Worm (Caenorhabditis elegans) whole organism, late embryonic: ENCODE results near the gene nhr-202.

Source experiments
- C38D4.7 ChIP-seq: fragments of 200-800 bp; sonication (Bioruptor generic); optimal IDR thresholded peaks from 2 replicates; lab custom pipeline; 2018; ENCODE audit warnings: mild to moderate bottlenecking, missing genetic modification characterization, moderate library complexity, missing compliant biosample characterization
- F13H6.1 ChIP-seq: sonication (generic microtip); optimal IDR thresholded peaks from 2 replicates; lab custom pipeline; 2016; ENCODE audit warnings: missing genetic modification characterization, missing compliant biosample characterization
- ahr-1 ChIP-seq: sonication (generic microtip); optimal IDR thresholded peaks from 2 replicates; lab custom pipeline; 2016; ENCODE audit warnings: missing genetic modification characterization, missing compliant biosample characterization
- ceh-19 ChIP-seq: fragments of 200-800 bp; sonication (Bioruptor generic); optimal IDR thresholded peaks from 2 replicates; lab custom pipeline; 2018; ENCODE audit warnings: mild to moderate bottlenecking, missing genetic modification characterization, missing compliant biosample characterization
- ceh-2 ChIP-seq: sonication (generic microtip); optimal IDR thresholded peaks from 2 replicates; lab custom pipeline; 2016; ENCODE audit warnings: missing genotype, missing genetic modification characterization, missing compliant biosample characterization
- ceh-24 ChIP-seq: sonication (generic microtip); optimal IDR thresholded peaks from 2 replicates; lab custom pipeline; 2016; ENCODE audit warnings: mild to moderate bottlenecking, missing genetic modification characterization, missing compliant biosample characterization
- ceh-31 ChIP-seq: sonication (generic microtip); optimal IDR thresholded peaks from 2 replicates; lab custom pipeline; 2016; ENCODE audit warnings: missing genetic modification characterization, missing compliant biosample characterization
- ceh-34 ChIP-seq: sonication (generic microtip); optimal IDR thresholded peaks from 2 replicates; lab custom pipeline; 2016; ENCODE audit warnings: mild to moderate bottlenecking, missing genetic modification characterization, missing compliant biosample characterization
- ceh-45 ChIP-seq: fragments of 200-800 bp; sonication (Bioruptor generic); IDR thresholded peaks from 2 replicates; pipeline ENCODE4 v1.3.6; 2022; ENCODE audit warnings: missing genetic modification reagents, missing genetic modification characterization, missing compliant biosample characterization
- ceh-48 ChIP-seq: sonication (generic microtip); optimal IDR thresholded peaks from 2 replicates; lab custom pipeline; 2016; ENCODE audit warnings: missing genetic modification characterization, inconsistent platforms, missing compliant biosample characterization
- ceh-6 ChIP-seq: fragments of 200-800 bp; sonication (Bioruptor generic); optimal IDR thresholded peaks from 2 replicates; lab custom pipeline; 2018; ENCODE audit warnings: mild to moderate bottlenecking, missing genetic modification characterization, missing compliant biosample characterization
- dve-1 ChIP-seq: sonication (generic microtip); optimal IDR thresholded peaks from 2 replicates; lab custom pipeline; 2017; ENCODE audit warnings: antibody characterized with exemption, mild to moderate bottlenecking, missing genetic modification characterization, missing compliant biosample characterization
- elt-4 ChIP-seq: sonication (generic microtip); optimal IDR thresholded peaks from 2 replicates; lab custom pipeline; 2016; ENCODE audit warnings: missing genetic modification characterization, missing compliant biosample characterization
- ets-4 ChIP-seq: sonication (generic microtip); optimal IDR thresholded peaks from 2 replicates; lab custom pipeline; 2016; ENCODE audit warnings: missing genetic modification characterization, missing compliant biosample characterization
- fax-1 ChIP-seq: sonication (generic microtip); optimal IDR thresholded peaks from 2 replicates; lab custom pipeline; 2016; ENCODE audit warnings: missing genotype, missing genetic modification characterization, missing compliant biosample characterization
- fkh-6 ChIP-seq: sonication (generic microtip); optimal IDR thresholded peaks from 2 replicates; lab custom pipeline; 2016; ENCODE audit warnings: missing genetic modification characterization, missing compliant biosample characterization
- gmeb-2 ChIP-seq: sonication (generic microtip); optimal IDR thresholded peaks from 2 replicates; lab custom pipeline; 2016; ENCODE audit warnings: missing genetic modification characterization, inconsistent platforms, missing compliant biosample characterization
- hlh-15 ChIP-seq: sonication (generic microtip); optimal IDR thresholded peaks from 2 replicates; lab custom pipeline; 2016; ENCODE audit warnings: missing genetic modification characterization, missing compliant biosample characterization
- madf-2 ChIP-seq: sonication (generic microtip); optimal IDR thresholded peaks from 2 replicates; lab custom pipeline; 2017; ENCODE audit warnings: missing genetic modification characterization, missing compliant biosample characterization
- nhr-11 ChIP-seq: fragments of 150-350 bp; optimal IDR thresholded peaks from 2 replicates; lab custom pipeline; 2014; ENCODE audit warnings: missing biosample characterization, missing genetic modification characterization
- nhr-232 ChIP-seq: sonication (generic microtip); optimal IDR thresholded peaks from 2 replicates; lab custom pipeline; 2016; ENCODE audit warnings: missing genetic modification characterization, missing compliant biosample characterization
- npax-4 ChIP-seq: sonication (generic microtip); optimal IDR thresholded peaks from 2 replicates; lab custom pipeline; 2016; ENCODE audit warnings: missing genetic modification characterization, missing compliant biosample characterization
- pag-3 ChIP-seq: sonication (generic microtip); optimal IDR thresholded peaks from 2 replicates; lab custom pipeline; 2016; ENCODE audit warnings: missing compliant biosample characterization, missing genetic modification characterization, borderline replicate concordance
- pax-1 ChIP-seq: fragments of 150-350 bp; optimal IDR thresholded peaks from 2 replicates; lab custom pipeline; 2014; ENCODE audit warnings: missing biosample characterization, missing genetic modification characterization
- pha-4 ChIP-seq: fragments of 150-350 bp; optimal IDR thresholded peaks from 2 replicates; lab custom pipeline; 2018; ENCODE audit warnings: missing biosample characterization, missing genetic modification reagents, missing genetic modification characterization
- sdc-2 ChIP-seq: sonication (generic microtip); optimal IDR thresholded peaks from 2 replicates; lab custom pipeline; 2016; ENCODE audit warnings: missing genotype, missing genetic modification characterization, missing compliant biosample characterization
- sox-4 ChIP-seq: sonication (generic microtip); optimal IDR thresholded peaks from 2 replicates; lab custom pipeline; 2017; ENCODE audit warnings: mild to moderate bottlenecking, missing genetic modification characterization, inconsistent platforms, missing compliant biosample characterization
- tbx-2 ChIP-seq: sonication (generic microtip); optimal IDR thresholded peaks from 2 replicates; lab custom pipeline; 2016; ENCODE audit warnings: missing genetic modification characterization, missing compliant biosample characterization
- unc-3 ChIP-seq, 2 experiments: fragments of 200-800 bp in 1 of 2; sonication (Bioruptor generic) in 1 of 2; sonication (generic microtip) in 1 of 2; conservative IDR thresholded peaks in 1 of 2; optimal IDR thresholded peaks in 1 of 2; 2 replicates each; pipeline versions ENCODE4 v1.3.6 to Lab custom; 2016 to 2022; ENCODE audit warnings: missing compliant biosample characterization in 2 of 2, missing genetic modification characterization in 2 of 2, missing genetic modification reagents in 1 of 2
- unc-42 ChIP-seq: sonication (generic microtip); optimal IDR thresholded peaks from 2 replicates; lab custom pipeline; 2016; ENCODE audit warnings: missing genotype, missing genetic modification characterization, missing compliant biosample characterization
- zip-5 ChIP-seq: sonication (generic microtip); optimal IDR thresholded peaks from 2 replicates; lab custom pipeline; 2016; ENCODE audit warnings: missing genetic modification characterization, missing compliant biosample characterization
- ztf-16 ChIP-seq: sonication (generic microtip); optimal IDR thresholded peaks from 2 replicates; lab custom pipeline; 2017; ENCODE audit warnings: missing genetic modification characterization, missing compliant biosample characterization

Gene nhr-202

DNA sequence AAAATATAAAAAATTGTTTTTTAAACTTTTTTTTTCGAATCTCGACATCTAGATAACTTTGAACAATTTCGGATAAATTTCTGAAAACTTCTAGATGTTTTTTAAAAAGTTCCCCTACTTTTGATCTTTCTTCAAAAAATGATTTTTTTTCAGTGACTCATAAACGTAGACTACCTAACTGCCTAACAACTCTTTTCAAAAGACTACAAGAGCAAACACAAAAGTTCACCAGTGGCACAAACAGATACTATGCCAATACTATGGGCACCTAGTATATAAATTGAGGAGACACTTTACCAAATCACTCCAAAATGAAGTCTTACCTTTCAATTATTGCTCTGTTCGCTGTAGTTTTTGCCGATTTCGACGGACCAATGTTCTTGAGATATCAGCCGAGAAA, 41.3 kb downstream of the nhr-202 start, which contains the start of gene srlf-35:
srlf-35 (plus strand) TSS at position 301 of the 400 bp plus-strand sequence.
- no peak for TF ChIP-seq sdc-2
- no peak for TF ChIP-seq npax-4 (tag; lab: Kevin White, UChicago)
- TF ChIP-seq zip-5 (tag; lab: Kevin White, UChicago), result no peak
- no peak for TF ChIP-seq hlh-15 (tag; lab: Kevin White, UChicago)
- TF ChIP-seq fax-1 (tag; lab: Kevin White, UChicago), result no peak
- no peak for TF ChIP-seq elt-4 (tag; lab: Kevin White, UChicago)
- TF ChIP-seq unc-42, result no peak
- TF ChIP-seq ceh-31 (tag; lab: Kevin White, UChicago), result no peak
- no peak for TF ChIP-seq ets-4 (tag; lab: Kevin White, UChicago)
- TF ChIP-seq ahr-1 (tag; lab: Kevin White, UChicago), result no peak
- no peak for TF ChIP-seq ceh-34 (tag; lab: Kevin White, UChicago)
- no peak for TF ChIP-seq pax-1
- no peak for TF ChIP-seq pha-4
- no peak for TF ChIP-seq gmeb-2 (tag; lab: Kevin White, UChicago)
- TF ChIP-seq ceh-19 (GFP tag; lab: Kevin White, UChicago), result no peak
- TF ChIP-seq dve-1 (tag; lab: Kevin White, UChicago), result no peak
- no peak for TF ChIP-seq nhr-11 (tag; lab: Kevin White, UChicago)
- no peak for TF ChIP-seq ceh-48
- TF ChIP-seq pag-3, result no peak
- TF ChIP-seq, all 69 proteins: peak for 0

DNA sequence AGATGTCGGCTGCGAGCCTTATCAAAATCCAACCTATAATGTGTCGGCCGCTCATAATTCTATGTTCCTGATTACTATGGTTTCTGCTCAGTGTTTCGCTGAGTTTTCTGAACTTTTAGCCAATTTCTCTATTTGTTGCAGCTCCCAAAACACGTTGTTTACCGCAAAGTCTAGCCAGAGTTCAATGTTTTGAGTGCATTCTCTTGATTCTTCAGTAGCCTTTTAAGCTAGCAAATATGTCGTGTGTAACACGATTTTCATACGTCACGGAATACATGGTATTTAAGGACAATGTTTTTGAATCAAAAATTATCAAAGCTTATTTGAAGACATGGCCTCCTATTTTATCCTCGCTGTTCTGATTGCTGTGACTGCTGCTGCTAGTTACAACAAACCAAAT, 42.8 kb downstream of the nhr-202 start, which contains the start of gene srlf-19:
srlf-19 (plus strand) TSS at position 301 of the 400 bp plus-strand sequence.
- TF ChIP-seq unc-3 (GFP tag; conservative IDR thresholded peaks at IDR 0.05; lab: Robert Waterston, UW), result no peak
- no peak for TF ChIP-seq unc-3 (tag; optimal IDR thresholded peaks at IDR 0.05; lab: Kevin White, UChicago)
- TF ChIP-seq dve-1 (tag; lab: Kevin White, UChicago), result no peak
- no peak for TF ChIP-seq nhr-232 (tag; lab: Kevin White, UChicago)
- TF ChIP-seq fax-1 (tag; lab: Kevin White, UChicago), result no peak

DNA sequence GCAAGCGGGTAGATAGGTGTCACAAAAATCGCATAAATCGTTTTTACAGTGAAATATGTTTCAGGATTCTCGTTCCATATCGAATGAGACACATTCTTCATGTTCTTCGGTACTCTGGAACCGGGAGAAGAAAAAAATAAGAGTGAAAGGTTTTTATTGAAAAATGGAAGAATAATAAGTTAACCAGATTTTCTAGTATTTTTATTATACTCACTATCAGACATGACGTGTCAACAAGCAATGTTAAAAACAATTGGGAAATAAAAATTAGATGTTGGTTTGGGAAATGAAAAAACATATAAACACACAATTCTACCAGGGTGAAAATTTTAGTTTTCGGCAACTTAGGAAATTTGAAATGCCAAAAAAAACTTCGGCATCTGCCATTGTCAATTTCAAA, 50.0 kb downstream of the nhr-202 start, which contains the start of gene srh-37:
srh-37 (minus strand) TSS at position 101 of the 400 bp plus-strand sequence.
- TF ChIP-seq ceh-45 (GFP tag; lab: Robert Waterston, UW), result no peak
- no peak for TF ChIP-seq ceh-34 (tag; lab: Kevin White, UChicago)
- no peak for TF ChIP-seq pax-1
- TF ChIP-seq ceh-19 (GFP tag; lab: Kevin White, UChicago), result no peak
- no peak for TF ChIP-seq zip-5 (tag; lab: Kevin White, UChicago)
- TF ChIP-seq ceh-2 (tag; lab: Kevin White, UChicago), result no peak
- no peak for TF ChIP-seq C38D4.7 (GFP tag; lab: Kevin White, UChicago)
- no peak for TF ChIP-seq madf-2 (tag; lab: Kevin White, UChicago)
- no peak for TF ChIP-seq ceh-6 (GFP tag; lab: Kevin White, UChicago)
- no peak for TF ChIP-seq fax-1 (tag; lab: Kevin White, UChicago)
- no peak for TF ChIP-seq ceh-24 (tag; lab: Kevin White, UChicago)
- no peak for TF ChIP-seq fkh-6 (tag; lab: Kevin White, UChicago)
- TF ChIP-seq tbx-2 (tag; lab: Kevin White, UChicago), result no peak
- no peak for TF ChIP-seq sox-4 (tag; lab: Kevin White, UChicago)
- TF ChIP-seq ztf-16 (tag; lab: Kevin White, UChicago), result no peak
- no peak for TF ChIP-seq F13H6.1
- no peak for TF ChIP-seq sdc-2
- no peak for TF ChIP-seq npax-4 (tag; lab: Kevin White, UChicago)
